Worm (Caenorhabditis elegans) whole organism, late embryonic: ENCODE data around the gene srsx-29.

Experiments used
- C38D4.7 ChIP-seq: fragments of 200-800 bp; sonication (Bioruptor generic); optimal IDR thresholded peaks from 2 replicates; lab custom pipeline; 2018; ENCODE audit warnings: mild to moderate bottlenecking, missing genetic modification characterization, moderate library complexity, missing compliant biosample characterization
- elt-2 ChIP-seq: sonication (generic microtip); optimal IDR thresholded peaks from 2 replicates; lab custom pipeline; 2016; ENCODE audit warnings: missing genetic modification reagents, missing genetic modification characterization, missing compliant biosample characterization
- fkh-6 ChIP-seq: sonication (generic microtip); optimal IDR thresholded peaks from 2 replicates; lab custom pipeline; 2016; ENCODE audit warnings: missing genetic modification characterization, missing compliant biosample characterization
- hlh-15 ChIP-seq: sonication (generic microtip); optimal IDR thresholded peaks from 2 replicates; lab custom pipeline; 2016; ENCODE audit warnings: missing genetic modification characterization, missing compliant biosample characterization
- lin-11 ChIP-seq: fragments of 200-800 bp; sonication (Bioruptor generic); optimal IDR thresholded peaks from 2 replicates; lab custom pipeline; 2018; ENCODE audit warnings: mild to moderate bottlenecking, missing genetic modification characterization, missing compliant biosample characterization

- TF ChIP-seq lin-11 (tag; lab: Kevin White, UChicago) (no peak), C38D4.7 (GFP tag; lab: Kevin White, UChicago) (no peak), hlh-15 (tag; lab: Kevin White, UChicago) (no peak), fkh-6 (tag; lab: Kevin White, UChicago) (no peak), elt-2 (tag; lab: Kevin White, UChicago) (peak; percentile 44)
Measured at ce11 chrV:10190081-10190556, 35.3 kb downstream of the srsx-29 start, which contains the start of gene ZK856.5.
